Worm (Caenorhabditis elegans) whole organism, mixed stage, embryonic: ENCODE data around the gene F10E9.11.

Experiments used
- M03D4.4 ChIP-seq: sonication (generic microtip); optimal IDR thresholded peaks from 2 replicates; lab custom pipeline; 2017; ENCODE audit warnings: mild to moderate bottlenecking, missing genetic modification characterization, missing compliant biosample characterization
- bed-3 ChIP-seq: fragments of 200-800 bp; sonication (Bioruptor generic); optimal IDR thresholded peaks from 3 replicates; lab custom pipeline; 2018; ENCODE audit warnings: mild to moderate bottlenecking, missing genetic modification characterization, moderate library complexity, missing compliant biosample characterization
- blmp-1 ChIP-seq: fragments of 150-350 bp; optimal IDR thresholded peaks from 2 replicates; lab custom pipeline; 2014; ENCODE audit warnings: missing biosample characterization, missing genetic modification characterization
- ceh-39 ChIP-seq: fragments of 150-350 bp; optimal IDR thresholded peaks from 2 replicates; lab custom pipeline; 2014; ENCODE audit warnings: missing biosample characterization, missing genetic modification characterization
- ceh-43 ChIP-seq: fragments of 200-800 bp; sonication (Bioruptor generic); optimal IDR thresholded peaks from 2 replicates; lab custom pipeline; 2018; ENCODE audit warnings: mild to moderate bottlenecking, missing genetic modification characterization, moderate library complexity, missing compliant biosample characterization
- ceh-83 ChIP-seq: fragments of 200-800 bp; sonication (Bioruptor generic); optimal IDR thresholded peaks from 2 replicates; lab custom pipeline; 2018; ENCODE audit warnings: mild to moderate bottlenecking, missing genetic modification characterization, missing compliant biosample characterization
- ces-1 ChIP-seq: fragments of 150-350 bp; optimal IDR thresholded peaks from 2 replicates; lab custom pipeline; 2014; ENCODE audit warnings: missing biosample characterization, missing genetic modification reagents, missing genetic modification characterization
- cnd-1 ChIP-seq: fragments of 200-800 bp; sonication (Bioruptor generic); optimal IDR thresholded peaks from 2 replicates; lab custom pipeline; 2018; ENCODE audit warnings: mild to moderate bottlenecking, missing genetic modification characterization, missing compliant biosample characterization
- drap-1 ChIP-seq: fragments of 200-800 bp; sonication (Bioruptor generic); optimal IDR thresholded peaks from 3 replicates; lab custom pipeline; 2018; ENCODE audit warnings: mild to moderate bottlenecking, missing genetic modification characterization, missing compliant biosample characterization
- elt-1 ChIP-seq: sonication (generic microtip); optimal IDR thresholded peaks from 2 replicates; lab custom pipeline; 2017; ENCODE audit warnings: missing genetic modification characterization, mild to moderate bottlenecking, missing compliant biosample characterization, antibody characterized with exemption, moderate library complexity, borderline replicate concordance; ENCODE audit not compliant: insufficient read depth
- elt-3 ChIP-seq: fragments of 150-350 bp; optimal IDR thresholded peaks from 2 replicates; lab custom pipeline; 2014; ENCODE audit warnings: missing biosample characterization, missing genetic modification characterization
- flh-1 ChIP-seq: fragments of 200-800 bp; sonication (Bioruptor generic); optimal IDR thresholded peaks from 2 replicates; lab custom pipeline; 2018; ENCODE audit warnings: mild to moderate bottlenecking, missing genetic modification characterization, moderate library complexity, missing compliant biosample characterization
- ham-2 ChIP-seq: fragments of 200-800 bp; sonication (Bioruptor generic); optimal IDR thresholded peaks from 2 replicates; lab custom pipeline; 2018; ENCODE audit warnings: mild to moderate bottlenecking, missing genetic modification characterization, missing compliant biosample characterization
- hlh-1 ChIP-seq: fragments of 150-350 bp; optimal IDR thresholded peaks from 2 replicates; lab custom pipeline; 2014; ENCODE audit warnings: missing biosample characterization, missing genetic modification reagents, missing genetic modification characterization
- lin-32 ChIP-seq: fragments of 200-800 bp; sonication (Bioruptor generic); optimal IDR thresholded peaks from 2 replicates; lab custom pipeline; 2018; ENCODE audit warnings: mild to moderate bottlenecking, missing genetic modification characterization, missing compliant biosample characterization
- lsy-2 ChIP-seq: fragments of 150-350 bp; optimal IDR thresholded peaks from 2 replicates; lab custom pipeline; 2014; ENCODE audit warnings: missing biosample characterization, missing genetic modification characterization
- mab-5 ChIP-seq: fragments of 150-350 bp; optimal IDR thresholded peaks from 2 replicates; lab custom pipeline; 2014; ENCODE audit warnings: missing biosample characterization, missing genetic modification characterization
- mls-2 ChIP-seq: sonication (generic microtip); optimal IDR thresholded peaks from 2 replicates; lab custom pipeline; 2016; ENCODE audit warnings: mild to moderate bottlenecking, missing genetic modification characterization, moderate library complexity, missing compliant biosample characterization
- nhr-12 ChIP-seq: fragments of 150-350 bp; optimal IDR thresholded peaks from 2 replicates; lab custom pipeline; 2014; ENCODE audit warnings: missing biosample characterization, missing genetic modification characterization
- nhr-237 ChIP-seq: fragments of 150-350 bp; optimal IDR thresholded peaks from 2 replicates; lab custom pipeline; 2014; ENCODE audit warnings: missing biosample characterization, missing genetic modification characterization
- nhr-28 ChIP-seq: fragments of 150-350 bp; optimal IDR thresholded peaks from 2 replicates; lab custom pipeline; 2014; ENCODE audit warnings: missing biosample characterization, missing genetic modification characterization
- pha-4 ChIP-seq: fragments of 150-350 bp; optimal IDR thresholded peaks from 2 replicates; lab custom pipeline; 2018; ENCODE audit warnings: missing biosample characterization, missing genetic modification reagents, missing genetic modification characterization
- snpc-4 ChIP-seq: fragments of 150-350 bp; optimal IDR thresholded peaks from 2 replicates; lab custom pipeline; 2014; ENCODE audit warnings: missing biosample characterization, missing genetic modification characterization
- sptf-1 ChIP-seq: sonication (generic microtip); optimal IDR thresholded peaks from 2 replicates; lab custom pipeline; 2017; ENCODE audit warnings: mild to moderate bottlenecking, missing genetic modification characterization, moderate library complexity, missing compliant biosample characterization
- unc-120 ChIP-seq: sonication (generic microtip); optimal IDR thresholded peaks from 2 replicates; lab custom pipeline; 2017; ENCODE audit warnings: missing genetic modification characterization, missing compliant biosample characterization; ENCODE audit not compliant: poor library complexity, severe bottlenecking
- unc-39 ChIP-seq: fragments of 150-350 bp; optimal IDR thresholded peaks from 2 replicates; lab custom pipeline; 2014; ENCODE audit warnings: missing biosample characterization, missing genetic modification characterization
- unc-62 ChIP-seq: fragments of 150-350 bp; optimal IDR thresholded peaks from 2 replicates; lab custom pipeline; 2014; ENCODE audit warnings: missing biosample characterization, missing genetic modification reagents, missing genetic modification characterization
- zip-8 ChIP-seq: fragments of 150-350 bp; optimal IDR thresholded peaks from 2 replicates; lab custom pipeline; 2014; ENCODE audit warnings: missing biosample characterization, missing genetic modification characterization
- ztf-11 ChIP-seq: fragments of 150-350 bp; optimal IDR thresholded peaks from 2 replicates; lab custom pipeline; 2014; ENCODE audit warnings: missing biosample characterization, missing genetic modification characterization

F10E9.11 gene

ce11 chrIII:8293260-8293659 is 25.8 kb downstream of the F10E9.11 start:
- no peak for TF ChIP-seq nhr-237 (tag; lab: Kevin White, UChicago)
- no peak for TF ChIP-seq cnd-1
- TF ChIP-seq nhr-12 = no peak
- no peak for TF ChIP-seq snpc-4
- TF ChIP-seq zip-8 (tag; lab: Kevin White, UChicago) = peak; percentile 13
- no peak for TF ChIP-seq ceh-39 (tag; lab: Kevin White, UChicago)
- no peak for TF ChIP-seq flh-1 (GFP tag; lab: Kevin White, UChicago)
- no peak for TF ChIP-seq elt-3 (tag; lab: Kevin White, UChicago)
- no peak for TF ChIP-seq M03D4.4 (tag; lab: Kevin White, UChicago)
- TF ChIP-seq lsy-2 (tag; lab: Kevin White, UChicago) = no peak
- TF ChIP-seq lin-32 = no peak
- peak; percentile 77 for TF ChIP-seq unc-62 (GFP tag; lab: Kevin White, UChicago)
- no peak for TF ChIP-seq sptf-1 (tag; lab: Kevin White, UChicago)
- TF ChIP-seq mab-5 (tag; lab: Kevin White, UChicago) = no peak
- TF ChIP-seq ces-1 (GFP tag; lab: Kevin White, UChicago) = no peak
- TF ChIP-seq elt-1 = no peak
- no peak for TF ChIP-seq ztf-11 (tag; lab: Kevin White, UChicago)
- TF ChIP-seq ceh-83 (GFP tag; lab: Kevin White, UChicago) = no peak
- TF ChIP-seq bed-3 (GFP tag; lab: Kevin White, UChicago) = no peak
- TF ChIP-seq pha-4 (tag; lab: Kevin White, UChicago) = no peak
- no peak for TF ChIP-seq nhr-28
- peak; percentile 44 for TF ChIP-seq blmp-1 (tag; lab: Kevin White, UChicago)
- TF ChIP-seq ham-2 (GFP tag; lab: Kevin White, UChicago) = no peak

ce11 chrIII:8291268-8292032 is 27.6 kb downstream of the F10E9.11 start:
- TF ChIP-seq snpc-4 (no peak), unc-62 (GFP tag; lab: Kevin White, UChicago) (peak; percentile 11), elt-3 (tag; lab: Kevin White, UChicago) (peak; percentile 22), elt-1 (peak; percentile 11)
- TF ChIP-seq, all 35 proteins: peak for 3

ce11 chrIII:8289181-8289580 is 29.9 kb downstream of the F10E9.11 start:
- no peak for TF ChIP-seq sptf-1 (tag; lab: Kevin White, UChicago)
- TF ChIP-seq elt-1 = peak; percentile 43
- TF ChIP-seq nhr-28 = no peak
- no peak for TF ChIP-seq nhr-237 (tag; lab: Kevin White, UChicago)
- no peak for TF ChIP-seq mls-2 (tag; lab: Kevin White, UChicago)
- no peak for TF ChIP-seq unc-39 (tag; lab: Kevin White, UChicago)
- TF ChIP-seq ces-1 (GFP tag; lab: Kevin White, UChicago) = peak; percentile 95

- peak; percentile 27 for TF ChIP-seq sptf-1 (tag; lab: Kevin White, UChicago)
- no peak for TF ChIP-seq mls-2 (tag; lab: Kevin White, UChicago)
- peak; percentile 66 for TF ChIP-seq unc-120
Measured at ce11 chrIII:8287519-8287918, 31.5 kb downstream of the F10E9.11 start.

ce11 chrIII:8286824-8287223 is 32.2 kb downstream of the F10E9.11 start:
- TF ChIP-seq pha-4 (tag; lab: Kevin White, UChicago) = no peak
- no peak for TF ChIP-seq drap-1 (GFP tag; lab: Kevin White, UChicago)
- TF ChIP-seq zip-8 (tag; lab: Kevin White, UChicago) = no peak
- TF ChIP-seq hlh-1 (tag; lab: Kevin White, UChicago) = peak; percentile 91
- no peak for TF ChIP-seq ceh-39 (tag; lab: Kevin White, UChicago)
- no peak for TF ChIP-seq flh-1 (GFP tag; lab: Kevin White, UChicago)
- TF ChIP-seq ceh-43 (GFP tag; lab: Kevin White, UChicago) = no peak
- TF ChIP-seq, all 35 proteins: peak for 1

ce11 chrIII:8286003-8286402 is 33.1 kb downstream of the F10E9.11 start:
- TF ChIP-seq M03D4.4 (tag; lab: Kevin White, UChicago) = no peak
- peak; percentile 23 for TF ChIP-seq ces-1 (GFP tag; lab: Kevin White, UChicago)
